Fruit fly (Drosophila melanogaster) whole organism, prepupa: ENCODE data around the gene CG5953.
A peak's percentile ranks its signal among the peaks of the same experiment; 100 is the strongest.

ENCODE experiments used
- Blimp-1 ChIP-seq: fragments of 200-800 bp; sonication (Bioruptor generic); optimal IDR thresholded peaks from 3 replicates; lab custom pipeline; 2017; ENCODE audit warnings: missing biosample characterization, missing genetic modification characterization, mild to moderate bottlenecking, moderate library complexity, missing genetic modification reagents
- CG10669 ChIP-seq: fragments of 200-800 bp; sonication (Bioruptor generic); optimal IDR thresholded peaks from 3 replicates; lab custom pipeline; 2018; ENCODE audit warnings: missing biosample characterization, mild to moderate bottlenecking, missing genetic modification characterization, moderate library complexity
- CG11762 ChIP-seq: fragments of 200-800 bp; sonication (Bioruptor generic); optimal IDR thresholded peaks from 3 replicates; lab custom pipeline; 2016; ENCODE audit warnings: missing biosample characterization, missing genetic modification characterization; ENCODE audit not compliant: insufficient read depth
- CG11902 ChIP-seq: fragments of 200-800 bp; sonication (Bioruptor generic); optimal IDR thresholded peaks from 3 replicates; lab custom pipeline; 2016; ENCODE audit warnings: missing biosample characterization, missing genetic modification characterization
- CG15336 ChIP-seq: fragments of 200-800 bp; sonication (Bioruptor generic); IDR thresholded peaks from 2 replicates; pipeline ENCODE4 v1.3.6; 2022; ENCODE audit warnings: missing biosample characterization, missing genetic modification characterization
- CG1621 ChIP-seq: fragments of 200-800 bp; sonication (Bioruptor generic); optimal IDR thresholded peaks from 3 replicates; lab custom pipeline; 2018; ENCODE audit warnings: missing biosample characterization, mild to moderate bottlenecking, missing genetic modification characterization
- CG16779 ChIP-seq: fragments of 200-800 bp; sonication (Bioruptor generic); optimal IDR thresholded peaks from 3 replicates; lab custom pipeline; 2017; ENCODE audit warnings: missing biosample characterization, mild to moderate bottlenecking, missing genetic modification characterization
- CG3032 ChIP-seq: fragments of 200-800 bp; optimal IDR thresholded peaks from 2 replicates; lab custom pipeline; 2019; ENCODE audit warnings: missing biosample characterization, mild to moderate bottlenecking, missing genetic modification characterization, moderate library complexity
- CG31627 ChIP-seq: fragments of 200-800 bp; sonication (Bioruptor generic); optimal IDR thresholded peaks from 3 replicates; lab custom pipeline; 2016; ENCODE audit warnings: missing biosample characterization, missing genetic modification characterization
- CG32006 ChIP-seq: fragments of 200-800 bp; sonication (Bioruptor generic); optimal IDR thresholded peaks from 3 replicates; lab custom pipeline; 2017; ENCODE audit warnings: missing biosample characterization, mild to moderate bottlenecking, missing genetic modification characterization
- CG34406 ChIP-seq: fragments of 200-800 bp; sonication (Bioruptor generic); optimal IDR thresholded peaks from 3 replicates; lab custom pipeline; 2016; ENCODE audit warnings: missing biosample characterization, missing genetic modification characterization
- CG3919 ChIP-seq: fragments of 200-800 bp; sonication (Bioruptor generic); optimal IDR thresholded peaks from 3 replicates; lab custom pipeline; 2016; ENCODE audit warnings: missing biosample characterization, missing genetic modification characterization
- CG6163 ChIP-seq: fragments of 200-800 bp; sonication (Bioruptor generic); IDR thresholded peaks from 3 replicates; pipeline ENCODE4 v1.3.6; 2022; ENCODE audit warnings: missing biosample characterization, missing genetic modification characterization
- CG6276 ChIP-seq: fragments of 200-800 bp; sonication (Bioruptor generic); optimal IDR thresholded peaks from 2 replicates; lab custom pipeline; 2017; ENCODE audit warnings: missing biosample characterization, mild to moderate bottlenecking, missing genetic modification characterization
- CG6808 ChIP-seq: fragments of 200-800 bp; sonication (Bioruptor generic); optimal IDR thresholded peaks from 3 replicates; lab custom pipeline; 2017; ENCODE audit warnings: missing biosample characterization, missing genetic modification characterization, mild to moderate bottlenecking, moderate library complexity, missing genetic modification reagents
- CG6854 ChIP-seq: fragments of 200-800 bp; sonication (Bioruptor generic); optimal IDR thresholded peaks from 2 replicates; lab custom pipeline; 2017; ENCODE audit warnings: missing biosample characterization, mild to moderate bottlenecking, missing genetic modification characterization
- CG8119 ChIP-seq: fragments of 200-800 bp; sonication (Bioruptor generic); IDR thresholded peaks from 3 replicates; pipeline ENCODE4 v1.3.6; 2022; ENCODE audit warnings: missing biosample characterization, missing genetic modification characterization
- CG8319 ChIP-seq: fragments of 200-800 bp; sonication (Bioruptor generic); optimal IDR thresholded peaks from 3 replicates; lab custom pipeline; 2016; ENCODE audit warnings: missing biosample characterization, missing genetic modification characterization
- CG8632 ChIP-seq: fragments of 200-800 bp; sonication (Bioruptor generic); optimal IDR thresholded peaks from 3 replicates; lab custom pipeline; 2016; ENCODE audit warnings: missing biosample characterization, missing genetic modification characterization
- CG9139 ChIP-seq: fragments of 200-800 bp; sonication (Bioruptor generic); optimal IDR thresholded peaks from 3 replicates; lab custom pipeline; 2017; ENCODE audit warnings: missing biosample characterization, mild to moderate bottlenecking, missing genetic modification characterization
- Ets21C ChIP-seq: fragments of 200-800 bp; sonication (Bioruptor generic); optimal IDR thresholded peaks from 3 replicates; lab custom pipeline; 2016; ENCODE audit warnings: missing biosample characterization, missing genetic modification characterization
- Ets96B ChIP-seq: fragments of 200-800 bp; optimal IDR thresholded peaks from 2 replicates; lab custom pipeline; 2019; ENCODE audit warnings: missing biosample characterization, mild to moderate bottlenecking, missing genetic modification characterization, moderate library complexity
- Hr38 ChIP-seq: sonication (Bioruptor generic); optimal IDR thresholded peaks from 2 replicates; lab custom pipeline; 2016; ENCODE audit warnings: missing biosample characterization, missing genetic modification characterization
- Hr39 ChIP-seq: fragments of 200-800 bp; sonication (Bioruptor generic); optimal IDR thresholded peaks from 2 replicates; lab custom pipeline; 2016; ENCODE audit warnings: missing biosample characterization, missing genetic modification characterization
- Lpt ChIP-seq: fragments of 200-800 bp; sonication (Bioruptor generic); optimal IDR thresholded peaks from 3 replicates; lab custom pipeline; 2016; ENCODE audit warnings: missing biosample characterization, missing genetic modification characterization
- Met ChIP-seq: fragments of 200-800 bp; sonication (Bioruptor generic); optimal IDR thresholded peaks from 3 replicates; lab custom pipeline; 2016; ENCODE audit warnings: missing biosample characterization, missing genetic modification characterization
- Smox ChIP-seq: fragments of 200-800 bp; sonication (Bioruptor generic); optimal IDR thresholded peaks from 3 replicates; lab custom pipeline; 2016; ENCODE audit warnings: missing biosample characterization, missing genetic modification characterization
- acj6 ChIP-seq: fragments of 200-800 bp; sonication (Bioruptor generic); optimal IDR thresholded peaks from 3 replicates; lab custom pipeline; 2016; ENCODE audit warnings: missing biosample characterization, missing genetic modification characterization
- cyc ChIP-seq: fragments of 200-800 bp; sonication (Bioruptor generic); optimal IDR thresholded peaks from 3 replicates; lab custom pipeline; 2016; ENCODE audit warnings: missing biosample characterization, missing genetic modification characterization
- dsx ChIP-seq: fragments of 200-800 bp; optimal IDR thresholded peaks from 3 replicates; lab custom pipeline; 2019; ENCODE audit warnings: missing biosample characterization, mild to moderate bottlenecking, missing genetic modification characterization, moderate library complexity; ENCODE audit not compliant: poor library complexity, severe bottlenecking
- eg ChIP-seq: fragments of 200-800 bp; sonication (Bioruptor generic); IDR thresholded peaks from 3 replicates; pipeline ENCODE4 v1.3.6; 2022; ENCODE audit warnings: missing biosample characterization, missing genetic modification characterization
- esn ChIP-seq: fragments of 200-800 bp; sonication (Bioruptor generic); optimal IDR thresholded peaks from 2 replicates; lab custom pipeline; 2016; ENCODE audit warnings: missing biosample characterization, mild to moderate bottlenecking, missing genetic modification characterization, moderate library complexity
- fd59A ChIP-seq: fragments of 200-800 bp; sonication (Bioruptor generic); optimal IDR thresholded peaks from 2 replicates; lab custom pipeline; 2017; ENCODE audit warnings: missing biosample characterization, mild to moderate bottlenecking, missing genetic modification characterization, missing genetic modification reagents
- fd85E ChIP-seq: fragments of 200-800 bp; sonication (Bioruptor generic); optimal IDR thresholded peaks from 3 replicates; lab custom pipeline; 2016; ENCODE audit warnings: missing biosample characterization, missing genetic modification characterization
- net ChIP-seq: fragments of 200-800 bp; sonication (Bioruptor generic); optimal IDR thresholded peaks from 3 replicates; lab custom pipeline; 2016; ENCODE audit warnings: missing biosample characterization, missing genetic modification characterization
- salr ChIP-seq, 2 experiments: fragments of 200-800 bp; sonication (Bioruptor generic); optimal IDR thresholded peaks; 3 replicates each; lab custom pipeline; 2016 to 2018; ENCODE audit warnings: missing biosample characterization in 2 of 2, missing genetic modification characterization in 2 of 2, mild to moderate bottlenecking in 1 of 2
- spab ChIP-seq: fragments of 200-800 bp; sonication (Bioruptor generic); optimal IDR thresholded peaks from 2 replicates; lab custom pipeline; 2017; ENCODE audit warnings: missing biosample characterization, mild to moderate bottlenecking, missing genetic modification characterization, missing genetic modification reagents
- ss ChIP-seq, 2 experiments: fragments of 200-800 bp; sonication (Bioruptor generic); optimal IDR thresholded peaks; 2 replicates in 1 of 2; 3 replicates in 1 of 2; lab custom pipeline; 2017 to 2018; ENCODE audit warnings: mild to moderate bottlenecking in 2 of 2, missing biosample characterization in 2 of 2, missing genetic modification characterization in 2 of 2, moderate library complexity in 1 of 2
- svp ChIP-seq: fragments of 200-800 bp; sonication (Bioruptor generic); peaks from one replicate; lab custom pipeline; 2016; ENCODE audit warnings: missing biosample characterization, missing genetic modification characterization
- topi ChIP-seq: fragments of 200-800 bp; sonication (Bioruptor generic); optimal IDR thresholded peaks from 3 replicates; lab custom pipeline; 2016; ENCODE audit warnings: missing biosample characterization, missing genetic modification characterization
- vri ChIP-seq: fragments of 200-800 bp; sonication (Bioruptor generic); optimal IDR thresholded peaks from 3 replicates; lab custom pipeline; 2016; ENCODE audit warnings: missing biosample characterization, mild to moderate bottlenecking, missing genetic modification characterization

Gene CG5953

dm6 chr2L:16526015-16526518 is 6.6 kb downstream of the CG5953 start (continued):
- TF ChIP-seq CG16779 (tag; lab: Kevin White, UChicago): peak; percentile 68
- peak; percentile 15 for TF ChIP-seq Met (GFP tag; lab: Kevin White, UChicago)
- no peak for TF ChIP-seq Ets21C
- TF ChIP-seq CG8319 (GFP tag; lab: Kevin White, UChicago): no peak
- peak; percentile 50 for TF ChIP-seq CG32006 (GFP tag; lab: Kevin White, UChicago)
- TF ChIP-seq acj6 (GFP tag; lab: Kevin White, UChicago): no peak
- TF ChIP-seq CG9139 (GFP tag; lab: Kevin White, UChicago): peak; percentile 68
- peak; percentile 79 to 85 for TF ChIP-seq ss (GFP tag; optimal IDR thresholded peaks at IDR 0.05; lab: Kevin White, UChicago)
- no peak for TF ChIP-seq CG11762 (GFP tag; lab: Kevin White, UChicago)
- peak; percentile 92 for TF ChIP-seq Lpt
- peak; percentile 76 for TF ChIP-seq CG6854
- peak; percentile 11 for TF ChIP-seq fd85E (GFP tag; lab: Kevin White, UChicago)
- TF ChIP-seq CG8119 (GFP tag; lab: Robert Waterston, UW): peak; percentile 68
- peak; percentile 70 for TF ChIP-seq CG15336
- TF ChIP-seq dsx (GFP tag; lab: Kevin White, UChicago): peak; percentile 82
- TF ChIP-seq CG31627 (GFP tag; lab: Kevin White, UChicago): no peak
- TF ChIP-seq CG1621 (tag; lab: Kevin White, UChicago): peak; percentile 70
- TF ChIP-seq, all 60 proteins: peak for 37

- no peak for TF ChIP-seq Blimp-1 (GFP tag; lab: Kevin White, UChicago)
- no peak for TF ChIP-seq CG1621 (tag; lab: Kevin White, UChicago)
- peak in 1 of 2 experiments; percentile 6 for TF ChIP-seq ss (GFP tag; optimal IDR thresholded peaks at IDR 0.05; lab: Kevin White, UChicago)
- TF ChIP-seq CG8319 (GFP tag; lab: Kevin White, UChicago): no peak
- no peak for TF ChIP-seq svp (GFP tag; lab: Kevin White, UChicago)
- TF ChIP-seq salr (GFP tag; optimal IDR thresholded peaks at IDR 0.05; lab: Kevin White, UChicago): no peak
- no peak for TF ChIP-seq CG8632
- TF ChIP-seq CG6808 (GFP tag; lab: Kevin White, UChicago): peak; percentile 31
- TF ChIP-seq dsx (GFP tag; lab: Kevin White, UChicago): no peak
- no peak for TF ChIP-seq Ets96B
- TF ChIP-seq CG6163: no peak
- no peak for TF ChIP-seq Hr38 (GFP tag; lab: Kevin White, UChicago)
- TF ChIP-seq CG10669: no peak
- no peak for TF ChIP-seq CG8119 (GFP tag; lab: Robert Waterston, UW)
- no peak for TF ChIP-seq cyc (GFP tag; lab: Kevin White, UChicago)
- TF ChIP-seq eg (GFP tag; lab: Robert Waterston, UW): no peak
- no peak for TF ChIP-seq net
- TF ChIP-seq CG6854: peak; percentile 4
- TF ChIP-seq Met (GFP tag; lab: Kevin White, UChicago): no peak
- TF ChIP-seq Ets21C: no peak
- no peak for TF ChIP-seq fd59A (GFP tag; lab: Kevin White, UChicago)
- 0 out of 2 replicates have a peak, but pooled peaks have one; percentile 6 for TF ChIP-seq CG15336
- TF ChIP-seq CG16779 (tag; lab: Kevin White, UChicago): no peak
- TF ChIP-seq CG11902 (GFP tag; lab: Kevin White, UChicago): no peak
- TF ChIP-seq Smox (GFP tag; lab: Kevin White, UChicago): no peak
- TF ChIP-seq spab: no peak
- TF ChIP-seq CG31627 (GFP tag; lab: Kevin White, UChicago): no peak
- TF ChIP-seq vri (GFP tag; lab: Kevin White, UChicago): no peak
- TF ChIP-seq CG3032: no peak
- no peak for TF ChIP-seq esn (GFP tag; lab: Kevin White, UChicago)
- TF ChIP-seq CG34406 (GFP tag; lab: Kevin White, UChicago): no peak
- no peak for TF ChIP-seq topi (GFP tag; lab: Kevin White, UChicago)
- TF ChIP-seq Hr39 (GFP tag; lab: Kevin White, UChicago): no peak
- TF ChIP-seq CG6276 (GFP tag; lab: Kevin White, UChicago): no peak
- TF ChIP-seq CG3919 (GFP tag; lab: Kevin White, UChicago): no peak
- TF ChIP-seq acj6 (GFP tag; lab: Kevin White, UChicago): no peak
Observed at dm6 chr2L:16525114-16525513, 7.6 kb downstream of the CG5953 start.
